Worm (Caenorhabditis elegans): ENCODE measurements around the gene tdp-1.

DNA sequence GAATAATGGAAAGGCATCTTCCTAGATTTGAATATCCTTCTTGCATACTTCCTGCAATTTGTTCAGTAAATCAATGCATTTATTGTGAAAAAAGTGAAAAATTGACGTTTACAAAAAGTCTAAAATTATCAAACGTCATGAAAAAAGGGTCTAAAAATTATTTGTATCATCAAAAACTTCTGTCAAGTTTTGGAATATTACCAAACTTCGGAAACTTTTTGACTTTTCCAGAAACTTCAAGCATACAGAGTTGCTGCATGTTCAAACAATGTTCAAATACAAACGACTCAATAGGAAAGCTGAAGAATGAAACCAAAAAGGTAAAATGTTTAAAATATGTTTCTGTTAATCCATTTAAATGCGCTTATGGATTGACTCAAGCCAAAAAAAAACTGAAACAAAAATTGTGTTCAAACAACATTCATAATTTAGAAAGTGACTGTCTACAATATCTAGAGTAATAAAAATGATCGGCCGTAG lies 4.2 kb downstream of the tdp-1 start, which contains the start of gene F44G4.6:
- no peak for TF ChIP-seq nhr-85 (tag)
- no peak for TF ChIP-seq lin-13 (GFP tag; optimal IDR thresholded peaks at IDR 0.05)
- no peak for TF ChIP-seq lin-35 (GFP tag; optimal IDR thresholded peaks at IDR 0.05)
- TF ChIP-seq lsy-2 (tag; optimal IDR thresholded peaks at IDR 0.05): no peak
- no peak for TF ChIP-seq zag-1 (tag; optimal IDR thresholded peaks at IDR 0.05)
- no peak for TF ChIP-seq mep-1 (tag; optimal IDR thresholded peaks at IDR 0.05)
- TF ChIP-seq ces-1 (GFP tag; optimal IDR thresholded peaks at IDR 0.05): no peak
- no peak for TF ChIP-seq unc-98 (GFP tag; IDR thresholded peaks at IDR 0.05)
- TF ChIP-seq nhr-12 (tag; optimal IDR thresholded peaks at IDR 0.05): no peak

Measured in whole organism, L1 larva.